Worm (Caenorhabditis elegans): ENCODE measurements around the gene F40B5.2.
"Not testable (repeated sequence)": the region's sequence is repeated elsewhere in the genome, so short reads cannot be mapped to it uniquely, and the experiment has no call there.

F40B5.2 gene

DNA sequence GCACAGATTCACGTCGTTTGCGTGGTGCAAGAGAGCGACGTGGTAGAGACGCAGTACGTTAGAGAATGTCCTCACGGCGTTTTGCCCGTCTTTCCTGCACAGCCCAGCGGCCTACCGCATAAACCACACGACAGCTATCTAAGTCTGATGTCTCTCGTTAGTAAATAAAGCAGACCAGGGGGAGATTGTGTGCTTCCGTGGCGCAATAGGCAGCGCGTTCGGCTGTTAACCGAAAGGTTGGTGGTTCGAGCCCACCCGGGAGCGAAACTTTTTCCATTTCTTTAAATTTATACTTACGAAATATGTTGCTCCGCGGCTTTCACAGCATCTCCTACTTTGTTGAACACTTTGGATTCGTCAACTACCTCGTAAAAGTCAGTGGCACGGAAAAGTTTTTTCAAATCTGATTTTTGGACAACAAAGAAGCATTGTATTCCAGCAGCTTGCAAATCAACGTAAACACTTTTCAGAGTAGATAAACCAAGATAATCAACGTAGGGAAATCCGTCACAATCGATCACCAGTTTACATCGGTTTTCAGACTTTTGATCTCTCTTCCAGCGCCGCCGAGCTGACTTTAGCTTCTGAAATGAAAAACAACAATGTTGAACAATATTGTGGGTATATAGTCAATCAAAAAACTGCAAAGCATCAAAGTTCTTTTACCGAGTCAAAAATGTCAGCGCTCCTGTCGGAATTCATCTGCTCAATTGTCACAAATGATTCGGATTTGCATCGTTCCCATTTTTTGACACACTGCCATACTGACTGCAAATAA, 36.8 kb downstream of the F40B5.2 start (continued):
- no peak for TF ChIP-seq nhr-77 (tag; optimal IDR thresholded peaks at IDR 0.05)
- TF ChIP-seq ceh-16 (tag; optimal IDR thresholded peaks at IDR 0.05) = peak; percentile 51

DNA sequence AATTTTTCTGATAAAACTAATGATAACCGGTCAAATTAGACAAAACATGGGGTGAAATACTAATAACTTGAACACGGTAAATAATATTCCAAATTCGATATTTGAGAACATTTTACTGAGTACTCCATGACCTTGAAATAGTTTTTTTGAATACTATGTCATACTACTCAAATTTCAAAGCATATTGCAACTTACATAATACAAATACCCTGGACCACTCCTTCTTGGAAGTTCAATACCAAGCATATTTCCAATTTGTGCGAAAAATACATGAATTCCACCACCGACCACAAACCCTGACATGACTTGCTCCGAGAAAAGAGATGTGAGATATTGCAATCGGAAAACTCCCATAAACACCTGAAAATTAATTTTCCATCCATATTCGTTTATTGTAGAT, 39.2 kb downstream of the F40B5.2 start:
- TF ChIP-seq lsy-2 (tag; optimal IDR thresholded peaks at IDR 0.05) (no peak), blmp-1 (tag; optimal IDR thresholded peaks at IDR 0.05; ENCODE audit: insufficient read depth) (no peak), zag-1 (tag; optimal IDR thresholded peaks at IDR 0.05) (no peak), skn-1 (tag; optimal IDR thresholded peaks at IDR 0.05) (no peak), alr-1 (tag; optimal IDR thresholded peaks at IDR 0.05) (no peak), lin-39 (tag; optimal IDR thresholded peaks at IDR 0.05) (no peak), unc-55 (GFP tag; optimal IDR thresholded peaks at IDR 0.05) (no peak), nhr-6 (tag; optimal IDR thresholded peaks at IDR 0.05) (no peak), fos-1 (tag; optimal IDR thresholded peaks at IDR 0.05) (no peak), Y55F3AM.14 (GFP tag; optimal IDR thresholded peaks at IDR 0.05) (no peak), unc-39 (tag; optimal IDR thresholded peaks at IDR 0.05) (no peak), sma-9 (GFP tag; optimal IDR thresholded peaks at IDR 0.05) (no peak), sma-9 (tag; optimal IDR thresholded peaks at IDR 0.05) (no peak), F13H6.1 (tag; optimal IDR thresholded peaks at IDR 0.05) (no peak), nhr-237 (tag; optimal IDR thresholded peaks at IDR 0.05) (no peak), sma-3 (GFP tag; optimal IDR thresholded peaks at IDR 0.05) (no peak), aly-2 (tag; optimal IDR thresholded peaks at IDR 0.05) (no peak), lin-11 (tag; optimal IDR thresholded peaks at IDR 0.05) (no peak)

DNA sequence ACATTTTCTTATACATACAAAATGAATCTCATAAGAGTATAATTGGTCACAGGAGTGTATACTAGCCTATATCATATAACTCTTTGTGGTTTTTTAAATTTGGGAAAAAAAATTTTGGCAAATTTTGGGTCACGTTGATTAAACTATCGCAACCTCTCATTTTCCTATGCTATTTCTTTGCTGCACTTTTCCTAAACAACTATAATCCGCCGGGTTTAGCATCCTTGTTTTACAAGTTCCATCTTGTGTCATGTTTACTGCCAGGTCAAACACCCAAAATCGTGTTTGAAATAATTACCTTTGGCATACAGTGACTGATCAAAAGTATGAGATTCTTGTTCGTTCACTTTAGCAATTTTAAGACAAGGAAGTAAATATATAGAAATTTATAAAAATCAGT, 40.6 kb downstream of the F40B5.2 start, which contains the start of gene sulp-3:
TSS of gene sulp-3 (minus strand) at position 101 of the 400 bp plus-strand sequence.
- TF ChIP-seq mab-5 (tag; optimal IDR thresholded peaks at IDR 0.05) (no peak), peb-1 (tag; optimal IDR thresholded peaks at IDR 0.05) (no peak)

DNA sequence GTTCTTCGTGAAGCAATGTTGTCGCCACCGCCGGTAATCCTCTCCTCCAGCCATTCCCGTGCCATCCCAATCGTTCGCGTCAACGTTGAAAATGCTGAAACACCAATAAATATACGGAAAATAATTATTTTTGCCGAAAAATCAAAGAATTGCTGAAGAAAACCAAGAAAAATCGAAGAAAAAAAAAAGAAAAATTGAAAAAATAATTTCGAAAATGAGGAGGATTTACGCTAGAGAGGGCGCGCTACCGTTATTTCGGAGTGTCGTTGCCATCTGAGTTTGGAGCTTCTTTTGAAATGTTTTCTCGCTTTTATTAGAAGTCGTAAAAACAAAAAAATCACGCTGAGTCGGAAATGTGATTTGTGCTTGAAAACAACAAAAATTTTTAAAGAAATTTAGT, 43.1 kb downstream of the F40B5.2 start, which contains the start of gene F08F1.9:
TSS of gene F08F1.9 (minus strand) at position 101 of the 400 bp plus-strand sequence.
- TF ChIP-seq nhr-11 (tag; optimal IDR thresholded peaks at IDR 0.05); blmp-1 (tag; optimal IDR thresholded peaks at IDR 0.05; ENCODE audit: insufficient read depth); ceh-16 (tag; optimal IDR thresholded peaks at IDR 0.05): not testable (repeated sequence)

DNA sequence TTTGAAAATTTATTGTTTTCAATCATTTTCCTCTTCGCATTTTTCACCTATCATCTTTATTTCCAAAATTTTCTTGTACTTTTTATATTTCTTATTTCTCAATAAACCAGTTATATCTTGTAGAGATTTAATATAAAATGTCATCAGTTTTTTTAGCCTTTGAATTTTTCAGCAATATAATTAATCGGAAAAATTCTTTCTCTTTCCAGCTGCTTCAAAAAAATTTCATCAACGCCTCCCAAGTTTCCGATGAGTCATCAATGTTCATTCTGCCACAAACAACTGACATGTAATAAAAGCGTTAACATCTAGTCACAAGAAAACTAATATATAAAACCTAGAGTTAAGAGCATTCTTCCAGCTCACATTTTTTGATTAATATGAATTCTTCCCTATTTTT, 45.5 kb downstream of the F40B5.2 start, which contains the start of gene F08F1.4:
TSS of gene F08F1.4 (plus strand) at position 301 of the 400 bp plus-strand sequence.
- no peak for TF ChIP-seq ZK546.5 (tag; optimal IDR thresholded peaks at IDR 0.05)
- no peak for TF ChIP-seq nhr-23 (tag; optimal IDR thresholded peaks at IDR 0.05)
- no peak for TF ChIP-seq zag-1 (tag; optimal IDR thresholded peaks at IDR 0.05)
- TF ChIP-seq lin-13 (GFP tag; optimal IDR thresholded peaks at IDR 0.05) = no peak
- TF ChIP-seq unc-55 (GFP tag; optimal IDR thresholded peaks at IDR 0.05) = no peak
- no peak for TF ChIP-seq mdl-1 (tag; optimal IDR thresholded peaks at IDR 0.05)
- no peak for TF ChIP-seq ztf-4 (tag; optimal IDR thresholded peaks at IDR 0.05)
- no peak for TF ChIP-seq nhr-129 (tag; optimal IDR thresholded peaks at IDR 0.05)
- TF ChIP-seq F13H6.1 (tag; optimal IDR thresholded peaks at IDR 0.05) = no peak
- TF ChIP-seq ztf-1 (GFP tag; conservative IDR thresholded peaks at IDR 0.05) = no peak

DNA sequence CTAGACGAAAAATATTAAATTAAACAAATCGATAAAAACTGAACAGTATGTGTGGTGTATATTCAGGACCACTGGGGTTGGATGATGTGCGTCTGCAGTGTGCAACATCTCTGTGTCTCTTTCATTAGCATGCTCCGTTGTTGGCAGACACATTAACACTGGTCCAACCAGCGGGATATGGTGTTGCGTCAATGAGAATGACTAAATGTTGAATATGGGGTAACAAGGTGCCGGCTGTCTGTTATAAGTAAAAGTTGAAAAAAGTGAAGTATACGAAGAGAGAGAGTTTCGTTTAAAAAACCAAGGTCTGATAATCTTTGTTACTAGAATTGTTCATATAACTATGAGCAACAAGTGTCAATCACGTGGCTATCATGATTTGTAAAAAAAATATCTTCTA, 49.2 kb downstream of the F40B5.2 start, which contains the start of gene ced-8:
TSS of gene ced-8 (minus strand) at position 101 of the 400 bp plus-strand sequence.
- TF ChIP-seq lin-11 (tag; optimal IDR thresholded peaks at IDR 0.05) = no peak
- no peak for TF ChIP-seq ztf-4 (tag; optimal IDR thresholded peaks at IDR 0.05)
- no peak for TF ChIP-seq gmeb-1 (tag; optimal IDR thresholded peaks at IDR 0.05)

Data from whole organism, L2 larva.